Worm (Caenorhabditis elegans) whole organism, L3 larva: Measurements from ENCODE around the gene srw-129.
"Not testable (repeated sequence)": the region's sequence is repeated elsewhere in the genome, so short reads cannot be mapped to it uniquely, and the experiment has no call there.

Source experiments
- R02D3.7 ChIP-seq: fragments of 150-350 bp; optimal IDR thresholded peaks from 2 replicates; lab custom pipeline; 2014; ENCODE audit warnings: missing biosample characterization, missing genetic modification characterization
- aly-2 ChIP-seq: fragments of 150-350 bp; optimal IDR thresholded peaks from 2 replicates; lab custom pipeline; 2014; ENCODE audit warnings: missing biosample characterization, missing genetic modification characterization
- ceh-28 ChIP-seq: fragments of 150-350 bp; optimal IDR thresholded peaks from 2 replicates; lab custom pipeline; 2014; ENCODE audit warnings: missing biosample characterization, missing genetic modification reagents, missing genetic modification characterization
- ceh-82 ChIP-seq: fragments of 150-350 bp; optimal IDR thresholded peaks from 2 replicates; lab custom pipeline; 2014; ENCODE audit warnings: missing biosample characterization, missing genetic modification characterization
- egl-27 ChIP-seq: sonication (generic microtip); optimal IDR thresholded peaks from 4 replicates; lab custom pipeline; 2017; ENCODE audit warnings: missing biosample characterization, missing genetic modification reagents, missing genetic modification characterization
- egl-5 ChIP-seq: fragments of 150-350 bp; optimal IDR thresholded peaks from 2 replicates; lab custom pipeline; 2017; ENCODE audit warnings: missing biosample characterization, missing genetic modification reagents, missing genetic modification characterization, inconsistent platforms
- elt-2 ChIP-seq: sonication (generic microtip); optimal IDR thresholded peaks from 2 replicates; lab custom pipeline; 2016; ENCODE audit warnings: missing genetic modification reagents, mild to moderate bottlenecking, missing genetic modification characterization, missing compliant biosample characterization
- elt-3 ChIP-seq, 3 experiments: fragments of 150-350 bp in 1 of 3; sonication (generic microtip) in 2 of 3; optimal IDR thresholded peaks; 2 replicates in 2 of 3; 4 replicates in 1 of 3; lab custom pipeline; 2014 to 2017; ENCODE audit warnings: missing biosample characterization in 3 of 3, missing genetic modification characterization in 3 of 3
- eor-1 ChIP-seq, 2 experiments: fragments of 150-350 bp; optimal IDR thresholded peaks; 2 replicates each; lab custom pipeline; 2014 to 2018; ENCODE audit warnings: missing biosample characterization in 2 of 2, missing genetic modification characterization in 2 of 2
- fkh-10 ChIP-seq: sonication (generic microtip); optimal IDR thresholded peaks from 2 replicates; lab custom pipeline; 2017; ENCODE audit warnings: missing biosample characterization, missing genetic modification reagents, missing genetic modification characterization
- lin-15B ChIP-seq: fragments of 150-350 bp; optimal IDR thresholded peaks from 2 replicates; lab custom pipeline; 2014; ENCODE audit warnings: missing biosample characterization, missing genetic modification characterization
- lin-39 ChIP-seq: fragments of 150-350 bp; optimal IDR thresholded peaks from 2 replicates; lab custom pipeline; 2018; ENCODE audit warnings: missing biosample characterization, missing genetic modification reagents, missing genetic modification characterization
- mdl-1 ChIP-seq: fragments of 150-350 bp; optimal IDR thresholded peaks from 2 replicates; lab custom pipeline; 2014; ENCODE audit warnings: missing biosample characterization, missing genetic modification characterization
- nhr-12 ChIP-seq: fragments of 150-350 bp; optimal IDR thresholded peaks from 2 replicates; lab custom pipeline; 2014; ENCODE audit warnings: missing biosample characterization, missing genetic modification characterization
- nhr-23 ChIP-seq: fragments of 150-350 bp; optimal IDR thresholded peaks from 2 replicates; lab custom pipeline; 2014; ENCODE audit warnings: missing biosample characterization, missing genetic modification reagents, missing genetic modification characterization
- nhr-237 ChIP-seq: fragments of 150-350 bp; optimal IDR thresholded peaks from 2 replicates; lab custom pipeline; 2014; ENCODE audit warnings: missing biosample characterization, missing genetic modification characterization
- nhr-28 ChIP-seq: fragments of 150-350 bp; optimal IDR thresholded peaks from 2 replicates; lab custom pipeline; 2014; ENCODE audit warnings: missing biosample characterization, missing genetic modification characterization
- nhr-76 ChIP-seq: fragments of 150-350 bp; sonication (generic microtip); optimal IDR thresholded peaks from 5 replicates; lab custom pipeline; 2014; ENCODE audit warnings: missing biosample characterization, missing genetic modification characterization
- nhr-77 ChIP-seq: fragments of 150-350 bp; optimal IDR thresholded peaks from 2 replicates; lab custom pipeline; 2014; ENCODE audit warnings: missing biosample characterization, missing genetic modification characterization
- pha-4 ChIP-seq: fragments of 150-350 bp; optimal IDR thresholded peaks from 2 replicates; lab custom pipeline; 2014; ENCODE audit warnings: missing biosample characterization, missing genetic modification reagents, missing genetic modification characterization
- sea-2 ChIP-seq: fragments of 150-350 bp; sonication (generic microtip); optimal IDR thresholded peaks from 4 replicates; lab custom pipeline; 2014; ENCODE audit warnings: missing biosample characterization, missing genetic modification reagents, missing genetic modification characterization
- snpc-4 ChIP-seq: fragments of 150-350 bp; optimal IDR thresholded peaks from 2 replicates; lab custom pipeline; 2014; ENCODE audit warnings: missing biosample characterization, missing genetic modification characterization
- unc-62 ChIP-seq: fragments of 150-350 bp; sonication (generic microtip); optimal IDR thresholded peaks from 4 replicates; lab custom pipeline; 2014; ENCODE audit warnings: missing biosample characterization, missing genetic modification reagents, missing genetic modification characterization
- zag-1 ChIP-seq: fragments of 150-350 bp; optimal IDR thresholded peaks from 2 replicates; lab custom pipeline; 2014; ENCODE audit warnings: missing biosample characterization, missing genetic modification characterization
- ztf-11 ChIP-seq: fragments of 150-350 bp; optimal IDR thresholded peaks from 2 replicates; lab custom pipeline; 2014; ENCODE audit warnings: missing biosample characterization, missing genetic modification characterization
- ztf-4 ChIP-seq: fragments of 150-350 bp; optimal IDR thresholded peaks from 2 replicates; lab custom pipeline; 2014; ENCODE audit warnings: missing biosample characterization, missing genetic modification characterization

srw-129 gene

ce11 chrV:2952102-2952501 is 19.6 kb upstream of the srw-129 start, which contains the start of gene srw-122:
Gene srw-122, minus strand, starts transcription at chrV:2952202.
- TF ChIP-seq egl-27 (tag; lab: Kevin White, UChicago); R02D3.7 (tag; lab: Kevin White, UChicago); elt-2: not testable (repeated sequence)

ce11 chrV:2955342-2955741 is 16.4 kb upstream of the srw-129 start, which contains the start of gene srh-248:
Gene srh-248, minus strand, starts transcription at chrV:2955442.
- TF ChIP-seq eor-1 (tag; optimal IDR thresholded peaks at IDR 0.05; lab: Kevin White, UChicago); ceh-28; R02D3.7 (tag; lab: Kevin White, UChicago): not testable (repeated sequence)

- no peak for TF ChIP-seq nhr-12 (tag; lab: Kevin White, UChicago)
- TF ChIP-seq nhr-76 (tag; lab: Kevin White, UChicago), result no peak
- no peak for TF ChIP-seq eor-1 (tag; optimal IDR thresholded peaks at IDR 0.05; lab: Kevin White, UChicago)
- TF ChIP-seq aly-2 (tag; lab: Kevin White, UChicago), result no peak
- TF ChIP-seq zag-1 (tag; lab: Kevin White, UChicago), result no peak
Measured at ce11 chrV:2958202-2958601, 13.5 kb upstream of the srw-129 start, which contains the start of gene srw-142. Gene srw-142, minus strand, starts transcription at chrV:2958302.

ce11 chrV:2960894-2961293 is 10.9 kb upstream of the srw-129 start, which contains the start of gene srw-144:
Gene srw-144, minus strand, starts transcription at chrV:2960994.
- TF ChIP-seq elt-3 (tag; optimal IDR thresholded peaks at IDR 0.05; lab: Kevin White, UChicago) (no peak), ztf-4 (tag; lab: Kevin White, UChicago) (no peak), mdl-1 (tag; lab: Kevin White, UChicago) (no peak), unc-62 (no peak)

- TF ChIP-seq snpc-4 (tag; lab: Kevin White, UChicago), result no peak
- no peak for TF ChIP-seq nhr-23
- no peak for TF ChIP-seq elt-2
- TF ChIP-seq lin-39, result no peak
- no peak for TF ChIP-seq nhr-237 (tag; lab: Kevin White, UChicago)
- TF ChIP-seq, all 47 proteins: peak for 0
Measured at ce11 chrV:2962960-2963359, 8.8 kb upstream of the srw-129 start, which contains the start of gene srw-138. Gene srw-138, minus strand, starts transcription at chrV:2963060.

ce11 chrV:2964786-2965185 is 7.0 kb upstream of the srw-129 start, which contains the start of gene srh-88:
Gene srh-88, minus strand, starts transcription at chrV:2964886.
- no peak for TF ChIP-seq pha-4
- no peak for TF ChIP-seq fkh-10 (GFP tag; lab: Kevin White, UChicago)
- no peak for TF ChIP-seq sea-2
- no peak for TF ChIP-seq nhr-77
- TF ChIP-seq ceh-82 (tag; lab: Kevin White, UChicago), result no peak

- TF ChIP-seq unc-62; nhr-28 (tag; lab: Kevin White, UChicago); ztf-11 (tag; lab: Kevin White, UChicago): not testable (repeated sequence)
Measured at ce11 chrV:2975285-2975684, 3.5 kb downstream of the srw-129 start, which contains the start of gene srw-123. Gene srw-123, minus strand, starts transcription at chrV:2975385.

- TF ChIP-seq lin-15B (tag; lab: Kevin White, UChicago) (no peak), egl-27 (tag; lab: Kevin White, UChicago) (no peak), egl-5 (tag; lab: Kevin White, UChicago) (no peak), ceh-82 (tag; lab: Kevin White, UChicago) (no peak), nhr-76 (tag; lab: Kevin White, UChicago) (no peak), ztf-4 (tag; lab: Kevin White, UChicago) (no peak), ceh-28 (no peak), nhr-23 (no peak)
Measured at ce11 chrV:2976287-2976686, 4.5 kb downstream of the srw-129 start, which contains the start of gene srw-124. Gene srw-124, plus strand, starts transcription at chrV:2976587.
